Fruit fly (Drosophila melanogaster): ENCODE measurements around the gene CG4678.

CG4678 gene

DNA sequence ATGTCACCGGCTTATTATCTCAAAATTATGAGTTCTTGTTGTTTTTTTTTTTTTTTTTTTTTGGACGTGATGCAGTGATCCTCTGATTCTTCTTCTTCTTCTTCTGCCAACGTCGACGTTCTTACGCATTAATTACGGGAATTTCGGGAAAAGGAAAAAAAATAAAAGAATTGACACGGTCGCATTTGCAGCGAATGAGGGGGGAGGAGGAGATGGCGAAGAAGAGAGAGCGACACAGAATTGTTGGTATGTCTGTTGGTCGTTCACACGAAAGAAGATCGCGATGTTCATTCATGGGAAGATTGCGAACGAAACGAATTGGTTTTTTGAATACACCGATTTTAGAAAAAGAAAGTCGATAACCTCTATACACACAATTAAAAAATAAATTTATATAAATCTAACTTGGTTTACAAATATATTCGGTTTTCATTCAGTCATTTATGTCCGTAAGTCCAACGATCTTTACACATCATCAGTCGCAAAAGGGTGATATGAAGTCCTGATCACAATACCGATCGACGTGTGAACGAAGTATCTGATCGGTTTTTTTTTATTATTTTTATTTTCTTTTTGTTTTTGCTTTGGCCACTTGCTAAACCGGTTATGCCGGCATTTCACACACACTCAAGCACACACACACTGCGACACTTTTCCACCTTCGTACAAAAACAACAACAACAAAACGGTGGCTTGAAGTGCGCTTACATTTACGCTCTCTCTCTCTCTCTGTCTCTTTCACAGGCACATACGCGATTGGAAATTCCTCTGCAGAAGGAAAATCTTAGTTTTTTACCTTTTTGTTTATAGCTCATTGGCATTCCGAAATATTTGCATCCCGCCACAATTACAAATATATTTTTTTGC lies 55.0 kb downstream of the CG4678 start (continued):
- TF ChIP-seq sim (GFP tag; IDR thresholded peaks at IDR 0.05) (no peak), Nf-YA (GFP tag; IDR thresholded peaks at IDR 0.05) (no peak), dmrt99B (tag; optimal IDR thresholded peaks at IDR 0.05) (peak; percentile 84), CG16779 (GFP tag; IDR thresholded peaks at IDR 0.05) (no peak), psq (GFP tag; optimal IDR thresholded peaks at IDR 0.05) (no peak), tgo (GFP tag; IDR thresholded peaks at IDR 0.05) (peak; percentile 47; the same call in 1 of the 3 replicates), Eip74EF (GFP tag; optimal IDR thresholded peaks at IDR 0.05) (peak in 1 of 2 experiments; percentile 72), MESR4 (GFP tag; optimal IDR thresholded peaks at IDR 0.05) (no peak), zf30C (GFP tag; optimal IDR thresholded peaks at IDR 0.05) (no peak), CG7928 (GFP tag; optimal IDR thresholded peaks at IDR 0.05) (no peak), ash1 (GFP tag; optimal IDR thresholded peaks at IDR 0.05) (no peak), zfh2 (GFP tag; optimal IDR thresholded peaks at IDR 0.05) (no peak), hb (GFP tag; IDR thresholded peaks at IDR 0.05; ENCODE audit: partially characterized antibody) (no peak), toy (GFP tag; IDR thresholded peaks at IDR 0.05) (no peak), Lhr (GFP tag; optimal IDR thresholded peaks at IDR 0.05) (peak; percentile 29), CG34224 (GFP tag; IDR thresholded peaks at IDR 0.05; ENCODE audit: partially characterized antibody) (no peak), Dek (tag; optimal IDR thresholded peaks at IDR 0.05) (peak; percentile 67), CG8290 (GFP tag; optimal IDR thresholded peaks at IDR 0.05) (peak; percentile 58), CG8290 (tag; optimal IDR thresholded peaks at IDR 0.05) (peak in 1 of 2 experiments; percentile 36), p53 (GFP tag; optimal IDR thresholded peaks at IDR 0.05) (no peak), CG11560 (tag; IDR thresholded peaks at IDR 0.05) (no peak), CG6654 (GFP tag; optimal IDR thresholded peaks at IDR 0.05) (peak; percentile 54), Fer3 (tag; optimal IDR thresholded peaks at IDR 0.05) (peak; percentile 64), yki (optimal IDR thresholded peaks at IDR 0.05) (no peak), CG13296 (GFP tag; optimal IDR thresholded peaks at IDR 0.05) (peak; percentile 82), lov (optimal IDR thresholded peaks at IDR 0.05) (no peak), lov (GFP tag; IDR thresholded peaks at IDR 0.05) (0 out of 3 replicates have a peak, but pooled peaks have one; percentile 27), crp (GFP tag; optimal IDR thresholded peaks at IDR 0.05) (peak in 1 of 2 experiments; percentile 4), HLH3B (GFP tag; IDR thresholded peaks at IDR 0.05) (no peak), nerfin-1 (tag; optimal IDR thresholded peaks at IDR 0.05) (peak; percentile 65), cas (GFP tag; IDR thresholded peaks at IDR 0.05) (no peak), CG6765 (GFP tag; optimal IDR thresholded peaks at IDR 0.05) (peak; percentile 38), jumu (GFP tag; optimal IDR thresholded peaks at IDR 0.05) (no peak), dpn (GFP tag; optimal IDR thresholded peaks at IDR 0.05) (peak; percentile 16 to 48), repo (GFP tag; optimal IDR thresholded peaks at IDR 0.05) (no peak), Hr3 (GFP tag; optimal IDR thresholded peaks at IDR 0.05) (no peak), Hand (GFP tag; optimal IDR thresholded peaks at IDR 0.05) (no peak), CG6813 (GFP tag; optimal IDR thresholded peaks at IDR 0.05) (peak; percentile 63), CG9727 (GFP tag; optimal IDR thresholded peaks at IDR 0.05) (peak; percentile 81), CG30403 (GFP tag; optimal IDR thresholded peaks at IDR 0.05) (peak; percentile 66), sens-2 (GFP tag; IDR thresholded peaks at IDR 0.05) (no peak), Meics (GFP tag; optimal IDR thresholded peaks at IDR 0.05) (peak; percentile 74), crc (GFP tag; optimal IDR thresholded peaks at IDR 0.05) (no peak), CkIIα-i1 (GFP tag; IDR thresholded peaks at IDR 0.05) (no peak), zen (tag; optimal IDR thresholded peaks at IDR 0.05) (peak; percentile 57), en (GFP tag; optimal IDR thresholded peaks at IDR 0.05) (no peak), sr (GFP tag; IDR thresholded peaks at IDR 0.05) (no peak), CG31365 (tag; optimal IDR thresholded peaks at IDR 0.05) (peak; percentile 9), slp2 (GFP tag; optimal IDR thresholded peaks at IDR 0.05) (no peak), br (optimal IDR thresholded peaks at IDR 0.05) (no peak)
